Worm (Caenorhabditis elegans): ENCODE measurements around the gene csb-1.

DNA sequence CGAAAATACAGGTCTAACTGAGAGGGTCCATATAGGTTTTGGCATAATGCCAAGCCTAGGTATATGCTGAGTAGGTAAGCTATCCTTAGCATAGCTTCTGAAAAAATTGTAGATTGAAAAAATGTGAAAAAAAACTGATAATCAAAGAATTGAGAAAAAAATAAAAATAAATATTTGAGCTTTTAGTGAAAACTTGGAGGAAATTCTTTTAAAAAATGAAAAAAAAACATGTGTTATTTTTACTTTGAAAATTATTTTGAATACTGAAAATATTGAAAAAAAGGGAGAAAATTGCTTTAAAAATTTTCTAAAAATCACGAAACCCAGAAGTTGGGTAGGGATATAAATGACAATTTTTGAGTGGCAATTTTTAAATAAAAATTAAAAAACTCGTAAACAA lies 21.8 kb upstream of the csb-1 start, which contains the start of gene F53H4.3:
- TF ChIP-seq R02D3.7 (tag; optimal IDR thresholded peaks at IDR 0.05) (no peak), ztf-4 (tag; optimal IDR thresholded peaks at IDR 0.05) (no peak), aly-2 (tag; optimal IDR thresholded peaks at IDR 0.05) (no peak), nhr-237 (tag; optimal IDR thresholded peaks at IDR 0.05) (no peak), zag-1 (tag; optimal IDR thresholded peaks at IDR 0.05) (no peak), nhr-25 (tag; optimal IDR thresholded peaks at IDR 0.05) (no peak), lin-11 (tag; optimal IDR thresholded peaks at IDR 0.05) (no peak), ztf-11 (tag; optimal IDR thresholded peaks at IDR 0.05) (no peak), ceh-16 (tag; optimal IDR thresholded peaks at IDR 0.05) (no peak), ama-1 (optimal IDR thresholded peaks at IDR 0.05) (no peak), nhr-11 (tag; optimal IDR thresholded peaks at IDR 0.05) (no peak), elt-1 (tag; optimal IDR thresholded peaks at IDR 0.05) (no peak), nhr-77 (tag; optimal IDR thresholded peaks at IDR 0.05) (no peak)

Measured in whole organism, L2 larva.